Worm (Caenorhabditis elegans): ENCODE measurements around the gene K08B12.3.

DNA sequence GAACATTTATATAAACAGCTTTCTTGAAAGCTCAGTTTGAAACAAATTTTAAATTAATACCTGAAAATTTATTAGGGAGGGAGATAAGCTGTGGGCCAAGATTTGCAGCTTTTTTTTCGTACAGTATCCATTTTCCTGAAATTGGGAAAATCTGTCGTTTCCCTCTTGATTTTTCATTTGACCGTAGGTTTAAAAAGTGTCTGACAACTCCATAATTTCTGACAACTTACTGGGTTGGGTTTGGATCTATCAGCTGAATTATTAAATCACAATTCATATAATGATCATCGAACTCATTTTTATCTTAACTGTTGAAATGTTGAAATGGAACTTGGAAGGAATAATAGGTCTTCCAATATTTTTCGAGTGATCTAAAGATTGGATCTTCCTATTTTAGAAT lies 14.2 kb upstream of the K08B12.3 start:
- no peak for TF ChIP-seq egl-27 (tag; optimal IDR thresholded peaks at IDR 0.05)
- TF ChIP-seq aha-1 (tag): no peak
- no peak for TF ChIP-seq nhr-237 (tag; optimal IDR thresholded peaks at IDR 0.05)
- TF ChIP-seq ceh-82 (tag; optimal IDR thresholded peaks at IDR 0.05): no peak
- TF ChIP-seq ztf-7 (tag; optimal IDR thresholded peaks at IDR 0.05): no peak
- TF ChIP-seq rbr-2 (tag; optimal IDR thresholded peaks at IDR 0.05): no peak
- TF ChIP-seq ctbp-1 (GFP tag; IDR thresholded peaks at IDR 0.05): no peak
- TF ChIP-seq skn-1 (tag; optimal IDR thresholded peaks at IDR 0.05): no peak
- TF ChIP-seq pha-4 (GFP tag; IDR thresholded peaks at IDR 0.05): no peak
- TF ChIP-seq pha-4 (tag; optimal IDR thresholded peaks at IDR 0.05): no peak
